Worm (Caenorhabditis elegans) whole organism, mixed stage, embryonic: ENCODE measurements around the gene Y51H7BR.8.

ENCODE experiments used
- M03D4.4 ChIP-seq: sonication (generic microtip); optimal IDR thresholded peaks from 2 replicates; lab custom pipeline; 2017; ENCODE audit warnings: mild to moderate bottlenecking, missing genetic modification characterization, missing compliant biosample characterization
- bed-3 ChIP-seq: fragments of 200-800 bp; sonication (Bioruptor generic); optimal IDR thresholded peaks from 3 replicates; lab custom pipeline; 2018; ENCODE audit warnings: mild to moderate bottlenecking, missing genetic modification characterization, moderate library complexity, missing compliant biosample characterization
- blmp-1 ChIP-seq: fragments of 150-350 bp; optimal IDR thresholded peaks from 2 replicates; lab custom pipeline; 2014; ENCODE audit warnings: missing biosample characterization, missing genetic modification characterization
- ceh-39 ChIP-seq: fragments of 150-350 bp; optimal IDR thresholded peaks from 2 replicates; lab custom pipeline; 2014; ENCODE audit warnings: missing biosample characterization, missing genetic modification characterization
- ceh-43 ChIP-seq: fragments of 200-800 bp; sonication (Bioruptor generic); optimal IDR thresholded peaks from 2 replicates; lab custom pipeline; 2018; ENCODE audit warnings: mild to moderate bottlenecking, missing genetic modification characterization, moderate library complexity, missing compliant biosample characterization
- ces-1 ChIP-seq: fragments of 150-350 bp; optimal IDR thresholded peaks from 2 replicates; lab custom pipeline; 2014; ENCODE audit warnings: missing biosample characterization, missing genetic modification reagents, missing genetic modification characterization
- cnd-1 ChIP-seq: fragments of 200-800 bp; sonication (Bioruptor generic); optimal IDR thresholded peaks from 2 replicates; lab custom pipeline; 2018; ENCODE audit warnings: mild to moderate bottlenecking, missing genetic modification characterization, missing compliant biosample characterization
- drap-1 ChIP-seq: fragments of 200-800 bp; sonication (Bioruptor generic); optimal IDR thresholded peaks from 3 replicates; lab custom pipeline; 2018; ENCODE audit warnings: mild to moderate bottlenecking, missing genetic modification characterization, missing compliant biosample characterization
- elt-1 ChIP-seq: sonication (generic microtip); optimal IDR thresholded peaks from 2 replicates; lab custom pipeline; 2017; ENCODE audit warnings: missing genetic modification characterization, mild to moderate bottlenecking, missing compliant biosample characterization, antibody characterized with exemption, moderate library complexity, borderline replicate concordance; ENCODE audit not compliant: insufficient read depth
- elt-3 ChIP-seq: fragments of 150-350 bp; optimal IDR thresholded peaks from 2 replicates; lab custom pipeline; 2014; ENCODE audit warnings: missing biosample characterization, missing genetic modification characterization
- flh-1 ChIP-seq: fragments of 200-800 bp; sonication (Bioruptor generic); optimal IDR thresholded peaks from 2 replicates; lab custom pipeline; 2018; ENCODE audit warnings: mild to moderate bottlenecking, missing genetic modification characterization, moderate library complexity, missing compliant biosample characterization
- hlh-1 ChIP-seq: fragments of 150-350 bp; optimal IDR thresholded peaks from 2 replicates; lab custom pipeline; 2014; ENCODE audit warnings: missing biosample characterization, missing genetic modification reagents, missing genetic modification characterization
- lin-13 ChIP-seq: fragments of 150-350 bp; optimal IDR thresholded peaks from 2 replicates; lab custom pipeline; 2014; ENCODE audit warnings: missing biosample characterization, missing genetic modification characterization
- lin-32 ChIP-seq: fragments of 200-800 bp; sonication (Bioruptor generic); optimal IDR thresholded peaks from 2 replicates; lab custom pipeline; 2018; ENCODE audit warnings: mild to moderate bottlenecking, missing genetic modification characterization, missing compliant biosample characterization
- lsy-2 ChIP-seq: fragments of 150-350 bp; optimal IDR thresholded peaks from 2 replicates; lab custom pipeline; 2014; ENCODE audit warnings: missing biosample characterization, missing genetic modification characterization
- mab-5 ChIP-seq: fragments of 150-350 bp; optimal IDR thresholded peaks from 2 replicates; lab custom pipeline; 2014; ENCODE audit warnings: missing biosample characterization, missing genetic modification characterization
- mep-1 ChIP-seq: fragments of 150-350 bp; optimal IDR thresholded peaks from 2 replicates; lab custom pipeline; 2017; ENCODE audit warnings: missing biosample characterization, missing genetic modification reagents, missing genetic modification characterization, inconsistent platforms
- mls-2 ChIP-seq: sonication (generic microtip); optimal IDR thresholded peaks from 2 replicates; lab custom pipeline; 2016; ENCODE audit warnings: mild to moderate bottlenecking, missing genetic modification characterization, moderate library complexity, missing compliant biosample characterization
- nhr-2 ChIP-seq: fragments of 150-350 bp; optimal IDR thresholded peaks from 2 replicates; lab custom pipeline; 2014; ENCODE audit warnings: missing biosample characterization, missing genetic modification characterization
- nhr-237 ChIP-seq: fragments of 150-350 bp; optimal IDR thresholded peaks from 2 replicates; lab custom pipeline; 2014; ENCODE audit warnings: missing biosample characterization, missing genetic modification characterization
- nhr-28 ChIP-seq: fragments of 150-350 bp; optimal IDR thresholded peaks from 2 replicates; lab custom pipeline; 2014; ENCODE audit warnings: missing biosample characterization, missing genetic modification characterization
- nhr-76 ChIP-seq: sonication (generic microtip); optimal IDR thresholded peaks from 2 replicates; lab custom pipeline; 2017; ENCODE audit warnings: missing biosample characterization, missing genetic modification characterization
- sem-2 ChIP-seq: fragments of 200-800 bp; sonication (Bioruptor generic); optimal IDR thresholded peaks from 2 replicates; lab custom pipeline; 2018; ENCODE audit warnings: mild to moderate bottlenecking, missing genetic modification characterization, missing compliant biosample characterization
- snpc-4 ChIP-seq: fragments of 150-350 bp; optimal IDR thresholded peaks from 2 replicates; lab custom pipeline; 2014; ENCODE audit warnings: missing biosample characterization, missing genetic modification characterization
- sptf-1 ChIP-seq: sonication (generic microtip); optimal IDR thresholded peaks from 2 replicates; lab custom pipeline; 2017; ENCODE audit warnings: mild to moderate bottlenecking, missing genetic modification characterization, moderate library complexity, missing compliant biosample characterization
- tbx-8 ChIP-seq: fragments of 200-800 bp; sonication (Bioruptor generic); optimal IDR thresholded peaks from 2 replicates; lab custom pipeline; 2018; ENCODE audit warnings: mild to moderate bottlenecking, missing genetic modification characterization, moderate library complexity, missing compliant biosample characterization
- unc-120 ChIP-seq: sonication (generic microtip); optimal IDR thresholded peaks from 2 replicates; lab custom pipeline; 2017; ENCODE audit warnings: missing genetic modification characterization, missing compliant biosample characterization; ENCODE audit not compliant: poor library complexity, severe bottlenecking
- unc-62 ChIP-seq: fragments of 150-350 bp; optimal IDR thresholded peaks from 2 replicates; lab custom pipeline; 2014; ENCODE audit warnings: missing biosample characterization, missing genetic modification reagents, missing genetic modification characterization
- zip-8 ChIP-seq: fragments of 150-350 bp; optimal IDR thresholded peaks from 2 replicates; lab custom pipeline; 2014; ENCODE audit warnings: missing biosample characterization, missing genetic modification characterization
- ztf-11 ChIP-seq: fragments of 150-350 bp; optimal IDR thresholded peaks from 2 replicates; lab custom pipeline; 2014; ENCODE audit warnings: missing biosample characterization, missing genetic modification characterization

Gene Y51H7BR.8

DNA sequence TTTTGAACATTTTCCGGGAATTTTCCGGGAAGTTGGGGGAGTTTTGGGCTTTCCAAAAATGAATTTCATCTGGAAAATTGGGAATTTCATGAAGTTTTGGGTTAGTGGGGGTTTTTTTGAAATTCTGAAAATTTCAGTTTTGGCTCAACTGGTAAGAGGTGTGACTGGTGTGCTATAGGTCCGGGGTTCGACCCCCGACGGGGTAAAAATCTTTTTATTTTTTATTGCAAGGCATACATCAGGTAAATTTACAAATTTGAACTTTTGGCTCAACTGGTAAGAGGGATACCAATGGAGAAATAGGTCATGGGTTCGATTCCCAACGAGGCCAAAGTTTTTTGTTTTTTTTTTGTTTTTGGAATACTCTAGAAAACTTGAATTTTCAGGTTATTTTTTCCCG is 37.4 kb upstream of the Y51H7BR.8 start:
- no peak for TF ChIP-seq lin-32 (GFP tag; lab: Kevin White, UChicago)
- TF ChIP-seq nhr-28 (tag; lab: Kevin White, UChicago), result no peak
- TF ChIP-seq sem-2 (GFP tag; lab: Kevin White, UChicago), result no peak
- no peak for TF ChIP-seq flh-1 (GFP tag; lab: Kevin White, UChicago)
- TF ChIP-seq unc-62, result no peak
- TF ChIP-seq nhr-2 (tag; lab: Kevin White, UChicago), result no peak
- TF ChIP-seq ceh-39 (tag; lab: Kevin White, UChicago), result no peak

DNA sequence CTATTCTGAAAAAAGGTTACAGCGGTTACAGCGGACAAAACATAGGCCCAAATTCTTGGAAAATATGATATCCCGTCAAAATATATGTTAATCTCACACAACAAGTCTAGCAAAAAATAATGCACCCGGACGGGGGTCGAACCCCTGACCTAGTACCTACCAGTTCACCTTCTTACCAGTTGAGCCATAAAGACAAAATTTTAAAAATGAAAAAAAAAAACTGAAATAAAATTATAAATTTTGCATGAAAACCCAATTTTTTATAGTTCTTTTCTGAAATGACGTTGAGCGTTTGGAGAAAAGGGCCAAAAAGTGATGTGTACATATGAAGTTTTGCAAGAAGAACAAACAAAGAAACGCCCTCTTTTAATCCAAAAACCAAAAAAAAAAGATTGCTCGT is 36.6 kb upstream of the Y51H7BR.8 start:
- TF ChIP-seq cnd-1 (no peak), unc-62 (no peak), drap-1 (no peak)

DNA sequence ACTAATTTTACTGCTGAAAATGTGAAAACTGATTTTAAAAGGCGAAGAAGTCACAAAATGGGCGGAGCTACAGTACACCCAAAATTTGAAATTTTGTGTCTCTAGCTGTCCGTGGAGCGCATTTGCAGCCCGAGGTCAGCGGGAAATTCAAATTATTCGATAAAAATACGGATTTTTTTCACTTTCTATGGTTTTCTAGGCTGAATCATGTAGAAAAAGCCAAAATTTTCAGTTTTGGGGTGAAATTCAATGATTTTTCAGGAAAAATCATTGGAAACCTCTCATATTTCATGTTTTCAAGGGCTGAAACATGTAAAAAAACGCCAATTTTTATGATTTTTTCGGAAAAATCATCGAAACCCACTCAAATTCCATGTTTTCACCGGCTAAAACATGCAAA is 28.2 kb upstream of the Y51H7BR.8 start:
- no peak for TF ChIP-seq lsy-2
- TF ChIP-seq nhr-237 (tag; lab: Kevin White, UChicago), result no peak
- TF ChIP-seq tbx-8 (GFP tag; lab: Kevin White, UChicago), result no peak
- no peak for TF ChIP-seq drap-1
- TF ChIP-seq ceh-39 (tag; lab: Kevin White, UChicago), result no peak
- no peak for TF ChIP-seq elt-3 (tag; lab: Kevin White, UChicago)
- no peak for TF ChIP-seq zip-8 (tag; lab: Kevin White, UChicago)
- no peak for TF ChIP-seq mep-1 (tag; lab: Kevin White, UChicago)
- no peak for TF ChIP-seq hlh-1

ce11 chrII:1500286-1500840 is 18.7 kb upstream of the Y51H7BR.8 start, which contains the start of gene emc-1:
Gene emc-1 (minus strand): TSS chrII:1500330.
- TF ChIP-seq elt-1 (tag; lab: Kevin White, UChicago) (no peak), unc-120 (no peak), ces-1 (GFP tag; lab: Kevin White, UChicago) (peak; percentile 75)

ce11 chrII:1500959-1501358 is 18.1 kb upstream of the Y51H7BR.8 start:
- TF ChIP-seq nhr-2 (tag; lab: Kevin White, UChicago) (no peak), unc-62 (peak; percentile 9)

ce11 chrII:1501614-1502355 is 17.2 kb upstream of the Y51H7BR.8 start:
- TF ChIP-seq mls-2 (no peak), zip-8 (tag; lab: Kevin White, UChicago) (peak; percentile 12), elt-1 (tag; lab: Kevin White, UChicago) (no peak), ces-1 (GFP tag; lab: Kevin White, UChicago) (no peak), snpc-4 (no peak), hlh-1 (peak; percentile 89), lin-32 (GFP tag; lab: Kevin White, UChicago) (peak; percentile 31), unc-120 (peak; percentile 73), sptf-1 (tag; lab: Kevin White, UChicago) (peak; percentile 48), unc-62 (peak; percentile 96), ceh-43 (GFP tag; lab: Kevin White, UChicago) (no peak), ztf-11 (tag; lab: Kevin White, UChicago) (no peak), drap-1 (no peak), lsy-2 (peak; percentile 8), M03D4.4 (peak; percentile 17), blmp-1 (no peak), flh-1 (GFP tag; lab: Kevin White, UChicago) (no peak)

ce11 chrII:1503663-1504062 is 15.4 kb upstream of the Y51H7BR.8 start:
- TF ChIP-seq nhr-2 (tag; lab: Kevin White, UChicago) (no peak), elt-1 (tag; lab: Kevin White, UChicago) (no peak), nhr-28 (tag; lab: Kevin White, UChicago) (no peak), mep-1 (tag; lab: Kevin White, UChicago) (no peak), cnd-1 (no peak), snpc-4 (no peak), nhr-237 (tag; lab: Kevin White, UChicago) (no peak), nhr-76 (no peak), lin-13 (tag; lab: Kevin White, UChicago) (no peak), mab-5 (tag; lab: Kevin White, UChicago) (no peak), ceh-43 (GFP tag; lab: Kevin White, UChicago) (no peak), bed-3 (GFP tag; lab: Kevin White, UChicago) (no peak), flh-1 (GFP tag; lab: Kevin White, UChicago) (no peak), ceh-39 (tag; lab: Kevin White, UChicago) (no peak), mls-2 (no peak), hlh-1 (no peak), elt-3 (tag; lab: Kevin White, UChicago) (no peak)
